Worm (Caenorhabditis elegans) whole organism, L2 larva: ENCODE measurements around the gene ugt-3.

ENCODE experiments used
- C34F6.9 ChIP-seq: fragments of 150-350 bp; optimal IDR thresholded peaks from 2 replicates; lab custom pipeline; 2014; ENCODE audit warnings: missing biosample characterization, missing genetic modification characterization
- F13H6.1 ChIP-seq: sonication (generic microtip); optimal IDR thresholded peaks from 2 replicates; lab custom pipeline; 2016; ENCODE audit warnings: missing genetic modification characterization, missing compliant biosample characterization
- R02D3.7 ChIP-seq: fragments of 150-350 bp; optimal IDR thresholded peaks from 2 replicates; lab custom pipeline; 2014; ENCODE audit warnings: missing biosample characterization, missing genetic modification characterization
- alr-1 ChIP-seq: fragments of 150-350 bp; optimal IDR thresholded peaks from 2 replicates; lab custom pipeline; 2014; ENCODE audit warnings: missing biosample characterization, missing genetic modification characterization
- aly-2 ChIP-seq: fragments of 150-350 bp; optimal IDR thresholded peaks from 2 replicates; lab custom pipeline; 2014; ENCODE audit warnings: missing biosample characterization, missing genetic modification characterization
- ama-1 ChIP-seq: fragments of 150-350 bp; optimal IDR thresholded peaks from 2 replicates; lab custom pipeline; 2018; ENCODE audit warnings: inconsistent platforms
- ceh-16 ChIP-seq: fragments of 150-350 bp; optimal IDR thresholded peaks from 2 replicates; lab custom pipeline; 2014; ENCODE audit warnings: missing biosample characterization, missing genetic modification characterization
- ceh-82 ChIP-seq: fragments of 150-350 bp; optimal IDR thresholded peaks from 2 replicates; lab custom pipeline; 2014; ENCODE audit warnings: missing biosample characterization, missing genetic modification characterization
- crh-2 ChIP-seq: sonication (generic microtip); optimal IDR thresholded peaks from 2 replicates; lab custom pipeline; 2017; ENCODE audit warnings: missing biosample characterization, missing genetic modification characterization
- egl-27 ChIP-seq: sonication (generic microtip); optimal IDR thresholded peaks from 3 replicates; lab custom pipeline; 2017; ENCODE audit warnings: missing biosample characterization, missing genetic modification reagents, missing genetic modification characterization
- elt-1 ChIP-seq: fragments of 150-350 bp; optimal IDR thresholded peaks from 2 replicates; lab custom pipeline; 2014; ENCODE audit warnings: missing biosample characterization, missing genetic modification characterization
- elt-3 ChIP-seq: sonication (generic microtip); optimal IDR thresholded peaks from 2 replicates; lab custom pipeline; 2017; ENCODE audit warnings: missing biosample characterization, missing genetic modification characterization
- fos-1 ChIP-seq: fragments of 150-350 bp; optimal IDR thresholded peaks from 2 replicates; lab custom pipeline; 2014; ENCODE audit warnings: missing biosample characterization, missing genetic modification characterization
- gmeb-1 ChIP-seq: fragments of 150-350 bp; optimal IDR thresholded peaks from 2 replicates; lab custom pipeline; 2014; ENCODE audit warnings: missing biosample characterization, missing genetic modification characterization
- lin-13 ChIP-seq: fragments of 150-350 bp; optimal IDR thresholded peaks from 2 replicates; lab custom pipeline; 2014; ENCODE audit warnings: missing biosample characterization, missing genetic modification reagents, missing genetic modification characterization
- lin-39 ChIP-seq: fragments of 150-350 bp; optimal IDR thresholded peaks from 2 replicates; lab custom pipeline; 2014; ENCODE audit warnings: missing biosample characterization, missing genetic modification reagents, missing genetic modification characterization
- lsy-2 ChIP-seq, 2 experiments: fragments of 150-350 bp in 1 of 2; sonication (generic microtip) in 1 of 2; optimal IDR thresholded peaks; 2 replicates each; lab custom pipeline; 2014 to 2017; ENCODE audit warnings: missing biosample characterization in 2 of 2, missing genetic modification characterization in 2 of 2
- mab-5 ChIP-seq: fragments of 150-350 bp; optimal IDR thresholded peaks from 2 replicates; lab custom pipeline; 2014; ENCODE audit warnings: missing biosample characterization, missing genetic modification characterization
- mbf-1 ChIP-seq: sonication (generic microtip); optimal IDR thresholded peaks from 2 replicates; lab custom pipeline; 2017; ENCODE audit warnings: missing biosample characterization, missing genetic modification characterization
- nhr-10 ChIP-seq: sonication (generic microtip); optimal IDR thresholded peaks from 2 replicates; lab custom pipeline; 2017; ENCODE audit warnings: missing biosample characterization, missing genetic modification characterization
- nhr-11 ChIP-seq: fragments of 150-350 bp; optimal IDR thresholded peaks from 2 replicates; lab custom pipeline; 2014; ENCODE audit warnings: missing biosample characterization, missing genetic modification characterization
- nhr-129 ChIP-seq: fragments of 150-350 bp; optimal IDR thresholded peaks from 2 replicates; lab custom pipeline; 2014; ENCODE audit warnings: missing biosample characterization, missing genetic modification characterization
- nhr-23 ChIP-seq: fragments of 150-350 bp; optimal IDR thresholded peaks from 2 replicates; lab custom pipeline; 2014; ENCODE audit warnings: missing biosample characterization, missing genetic modification reagents, missing genetic modification characterization
- nhr-237 ChIP-seq: fragments of 150-350 bp; optimal IDR thresholded peaks from 2 replicates; lab custom pipeline; 2014; ENCODE audit warnings: missing biosample characterization, missing genetic modification characterization
- nhr-77 ChIP-seq: fragments of 150-350 bp; optimal IDR thresholded peaks from 2 replicates; lab custom pipeline; 2014; ENCODE audit warnings: missing biosample characterization, missing genetic modification characterization
- sem-4 ChIP-seq: fragments of 150-350 bp; optimal IDR thresholded peaks from 2 replicates; lab custom pipeline; 2014; ENCODE audit warnings: missing biosample characterization, missing genetic modification reagents, missing genetic modification characterization
- skn-1 ChIP-seq: sonication (generic microtip); optimal IDR thresholded peaks from 2 replicates; lab custom pipeline; 2017; ENCODE audit warnings: missing biosample characterization, missing genetic modification characterization
- sma-9 ChIP-seq, 2 experiments: fragments of 150-350 bp in 1 of 2; sonication (generic microtip) in 1 of 2; optimal IDR thresholded peaks; 2 replicates each; lab custom pipeline; 2014 to 2016; ENCODE audit warnings: missing genetic modification characterization in 2 of 2, mild to moderate bottlenecking in 1 of 2, missing biosample characterization in 1 of 2, missing compliant biosample characterization in 1 of 2, missing genetic modification reagents in 1 of 2, moderate library complexity in 1 of 2
- snpc-4 ChIP-seq: fragments of 150-350 bp; optimal IDR thresholded peaks from 2 replicates; lab custom pipeline; 2014; ENCODE audit warnings: missing biosample characterization, missing genetic modification characterization
- unc-39 ChIP-seq: fragments of 150-350 bp; optimal IDR thresholded peaks from 2 replicates; lab custom pipeline; 2014; ENCODE audit warnings: missing biosample characterization, missing genetic modification characterization
- unc-62 ChIP-seq: fragments of 150-350 bp; optimal IDR thresholded peaks from 2 replicates; lab custom pipeline; 2014; ENCODE audit warnings: missing biosample characterization, missing genetic modification reagents, missing genetic modification characterization
- zag-1 ChIP-seq: fragments of 150-350 bp; optimal IDR thresholded peaks from 2 replicates; lab custom pipeline; 2014; ENCODE audit warnings: missing biosample characterization, missing genetic modification characterization

ugt-3 gene

ce11 chrV:12759660-12760059 is 40.4 kb downstream of the ugt-3 start, which contains the start of gene papl-1:
papl-1 (minus strand) TSS chrV:12759760.
- TF ChIP-seq mbf-1 (no peak), lin-13 (no peak), snpc-4 (no peak), unc-39 (tag; lab: Kevin White, UChicago) (no peak), zag-1 (tag; lab: Kevin White, UChicago) (no peak), fos-1 (tag; lab: Kevin White, UChicago) (no peak)

- TF ChIP-seq ceh-16 (tag; lab: Kevin White, UChicago) (no peak), nhr-129 (tag; lab: Kevin White, UChicago) (no peak), unc-39 (tag; lab: Kevin White, UChicago) (no peak)
Observed at ce11 chrV:12754839-12755238, 45.2 kb downstream of the ugt-3 start, which contains the start of gene gpa-13. gpa-13 (minus strand) TSS chrV:12754939.

ce11 chrV:12752407-12752806 is 47.7 kb downstream of the ugt-3 start, which contains the start of gene C15C8.8:
C15C8.8 (minus strand) TSS chrV:12752507.
- TF ChIP-seq nhr-237 (tag; lab: Kevin White, UChicago): no peak
- TF ChIP-seq nhr-10 (tag; lab: Kevin White, UChicago): no peak
- TF ChIP-seq sem-4: no peak
- no peak for TF ChIP-seq gmeb-1 (tag; lab: Kevin White, UChicago)
- TF ChIP-seq fos-1 (tag; lab: Kevin White, UChicago): no peak
- no peak for TF ChIP-seq egl-27 (tag; lab: Kevin White, UChicago)
- TF ChIP-seq nhr-77 (tag; lab: Kevin White, UChicago): no peak
- TF ChIP-seq nhr-11 (tag; lab: Kevin White, UChicago): no peak
- TF ChIP-seq C34F6.9 (tag; lab: Kevin White, UChicago): no peak
- no peak for TF ChIP-seq skn-1 (tag; lab: Kevin White, UChicago)
- TF ChIP-seq sma-9 (GFP tag; optimal IDR thresholded peaks at IDR 0.05; lab: Kevin White, UChicago): no peak
- no peak for TF ChIP-seq sma-9 (tag; optimal IDR thresholded peaks at IDR 0.05; lab: Kevin White, UChicago)

DNA sequence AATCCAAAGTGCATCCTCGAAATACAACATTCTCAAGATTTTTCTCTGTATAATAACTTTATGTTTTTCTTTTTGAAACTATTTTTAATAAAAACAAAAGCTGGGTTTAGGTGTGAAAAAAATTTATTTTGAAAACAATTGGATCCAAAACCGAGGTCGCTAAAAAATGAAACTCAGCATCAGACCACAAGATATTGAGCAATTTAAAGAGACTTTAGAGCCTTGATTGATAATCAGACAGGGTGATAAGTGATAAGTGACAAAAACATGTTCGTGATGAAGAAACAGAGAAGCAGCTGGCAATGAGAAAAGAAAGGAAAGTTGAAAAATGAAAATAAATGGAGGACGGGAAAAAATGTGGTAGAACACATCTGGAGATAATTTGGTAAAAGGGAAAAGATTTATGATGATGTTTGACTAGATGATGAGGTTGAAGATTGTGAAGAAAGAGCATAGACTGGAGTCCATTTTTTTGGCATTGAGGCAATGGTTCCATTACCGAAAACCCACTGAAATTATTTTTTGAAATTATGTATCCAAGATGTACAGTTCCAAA is 48.5 kb downstream of the ugt-3 start, which contains the start of gene C15C8.6:
C15C8.6 (minus strand) TSS at position 51 of the 556 bp plus-strand sequence.
- no peak for TF ChIP-seq mab-5
- TF ChIP-seq unc-62 (GFP tag; lab: Kevin White, UChicago): no peak
- TF ChIP-seq lsy-2 (tag; optimal IDR thresholded peaks at IDR 0.05; lab: Kevin White, UChicago): no peak
- TF ChIP-seq lin-39: no peak
- TF ChIP-seq mbf-1: no peak
- TF ChIP-seq R02D3.7: no peak
- no peak for TF ChIP-seq ama-1 (lab: Kevin White, UChicago)
- TF ChIP-seq nhr-129 (tag; lab: Kevin White, UChicago): no peak
- no peak for TF ChIP-seq elt-3 (tag; lab: Kevin White, UChicago)
- TF ChIP-seq crh-2 (tag; lab: Kevin White, UChicago): no peak
- no peak for TF ChIP-seq ceh-82 (tag; lab: Kevin White, UChicago)
- no peak for TF ChIP-seq nhr-77 (tag; lab: Kevin White, UChicago)
- TF ChIP-seq F13H6.1 (tag; lab: Kevin White, UChicago): no peak
- TF ChIP-seq elt-1 (tag; lab: Kevin White, UChicago): no peak
- TF ChIP-seq fos-1 (tag; lab: Kevin White, UChicago): no peak
- no peak for TF ChIP-seq gmeb-1 (tag; lab: Kevin White, UChicago)

DNA sequence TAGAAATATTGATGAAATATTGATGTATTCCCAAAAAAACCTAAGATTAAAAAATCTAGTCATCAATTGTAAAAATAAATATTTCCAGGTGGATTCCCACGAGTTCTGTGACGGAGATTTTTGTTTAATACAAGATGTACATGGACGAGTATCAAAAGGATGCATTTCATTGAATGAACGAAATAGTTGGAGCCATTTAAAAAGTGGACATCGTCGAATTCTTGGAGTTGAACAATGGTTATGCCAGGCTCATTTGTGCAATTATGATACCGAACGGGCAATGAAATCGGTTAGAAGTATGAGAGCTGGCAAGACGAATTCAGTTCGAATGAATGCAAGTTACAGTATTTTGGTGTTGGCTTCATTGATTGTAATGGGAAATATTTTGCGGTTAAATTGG is 50.5 kb downstream of the ugt-3 start:
- TF ChIP-seq skn-1 (tag; lab: Kevin White, UChicago) (no peak), alr-1 (tag; lab: Kevin White, UChicago) (no peak), nhr-23 (tag; lab: Kevin White, UChicago) (no peak), aly-2 (tag; lab: Kevin White, UChicago) (no peak)
